Fruit fly (Drosophila melanogaster) whole organism, embryonic: ENCODE measurements around the gene blanks.

Experiments used
- Antp ChIP-seq: fragments of 200-800 bp; sonication (Bioruptor generic); optimal IDR thresholded peaks from 3 replicates; lab custom pipeline; 2016; ENCODE audit warnings: missing biosample characterization, missing genetic modification characterization
- CG1024 ChIP-seq: fragments of 200-800 bp; sonication (Bioruptor generic); IDR thresholded peaks from 2 replicates; pipeline ENCODE4 v1.3.6; 2022; ENCODE audit warnings: missing biosample characterization, missing genetic modification characterization
- CG10274 ChIP-seq: fragments of 200-800 bp; sonication (Bioruptor generic); optimal IDR thresholded peaks from 3 replicates; lab custom pipeline; 2017; ENCODE audit warnings: missing biosample characterization, mild to moderate bottlenecking, missing genetic modification characterization
- CG11247 ChIP-seq: fragments of 200-800 bp; sonication (Bioruptor generic); IDR thresholded peaks from 2 replicates; pipeline ENCODE4 v1.3.6; 2022; ENCODE audit warnings: missing biosample characterization, missing genetic modification characterization
- CG11456 ChIP-seq: fragments of 200-800 bp; sonication (Bioruptor generic); IDR thresholded peaks from 3 replicates; pipeline ENCODE4 v1.3.6; 2022; ENCODE audit warnings: missing biosample characterization, missing genetic modification characterization
- CG1233 ChIP-seq: fragments of 200-800 bp; sonication (Bioruptor generic); optimal IDR thresholded peaks from 4 replicates; lab custom pipeline; 2018; ENCODE audit warnings: missing biosample characterization, mild to moderate bottlenecking, missing genetic modification characterization
- CG12769 ChIP-seq: fragments of 200-800 bp; sonication (Bioruptor generic); optimal IDR thresholded peaks from 2 replicates; lab custom pipeline; 2019; ENCODE audit warnings: missing biosample characterization, mild to moderate bottlenecking, missing genetic modification characterization, moderate library complexity
- CG13775 ChIP-seq: fragments of 200-800 bp; sonication (Bioruptor generic); optimal IDR thresholded peaks from 3 replicates; lab custom pipeline; 2017; ENCODE audit warnings: missing biosample characterization, mild to moderate bottlenecking, missing genetic modification characterization
- CG14667 ChIP-seq: fragments of 200-800 bp; sonication (Bioruptor generic); IDR thresholded peaks from 2 replicates; pipeline ENCODE4 v1.3.6; 2022; ENCODE audit warnings: missing biosample characterization, missing genetic modification characterization
- CG14710 ChIP-seq: fragments of 200-800 bp; sonication (Bioruptor generic); optimal IDR thresholded peaks from 3 replicates; lab custom pipeline; 2019; ENCODE audit warnings: missing biosample characterization, mild to moderate bottlenecking, missing genetic modification characterization, moderate library complexity
- CG15479 ChIP-seq: fragments of 200-800 bp; sonication (Bioruptor generic); optimal IDR thresholded peaks from 3 replicates; lab custom pipeline; 2019; ENCODE audit warnings: missing biosample characterization, mild to moderate bottlenecking, missing genetic modification characterization, moderate library complexity
- CG15696 ChIP-seq: fragments of 200-800 bp; sonication (Bioruptor generic); optimal IDR thresholded peaks from 2 replicates; lab custom pipeline; 2019; ENCODE audit warnings: missing biosample characterization, mild to moderate bottlenecking, missing genetic modification characterization, moderate library complexity
- CG17912 ChIP-seq: fragments of 200-800 bp; sonication (Bioruptor generic); optimal IDR thresholded peaks from 2 replicates; lab custom pipeline; 2018; ENCODE audit warnings: missing biosample characterization, mild to moderate bottlenecking, missing genetic modification characterization
- CG18764 ChIP-seq: fragments of 200-800 bp; sonication (Bioruptor generic); optimal IDR thresholded peaks from 3 replicates; lab custom pipeline; 2016; ENCODE audit warnings: missing biosample characterization, missing genetic modification characterization
- CG2678 ChIP-seq: fragments of 200-800 bp; sonication (Bioruptor generic); optimal IDR thresholded peaks from 3 replicates; lab custom pipeline; 2019; ENCODE audit warnings: missing biosample characterization, mild to moderate bottlenecking, missing genetic modification characterization, moderate library complexity
- CG30020 ChIP-seq: fragments of 200-800 bp; optimal IDR thresholded peaks from 2 replicates; lab custom pipeline; 2019; ENCODE audit warnings: missing biosample characterization, mild to moderate bottlenecking, missing genetic modification characterization, moderate library complexity
- CG4404 ChIP-seq: fragments of 200-800 bp; sonication (Bioruptor generic); IDR thresholded peaks from 2 replicates; pipeline ENCODE4 v1.3.6; 2022; ENCODE audit warnings: missing biosample characterization, missing genetic modification characterization
- CG6254 ChIP-seq: fragments of 200-800 bp; sonication (Bioruptor generic); optimal IDR thresholded peaks from 3 replicates; lab custom pipeline; 2017; ENCODE audit warnings: mild to moderate bottlenecking, missing biosample characterization, missing genetic modification reagents, missing genetic modification characterization
- CG8944 ChIP-seq: fragments of 200-800 bp; sonication (Bioruptor generic); optimal IDR thresholded peaks from 3 replicates; lab custom pipeline; 2016; ENCODE audit warnings: missing biosample characterization, missing genetic modification characterization
- CG9437 ChIP-seq: fragments of 200-800 bp; sonication (Bioruptor generic); optimal IDR thresholded peaks from 2 replicates; lab custom pipeline; 2018; ENCODE audit warnings: missing biosample characterization, mild to moderate bottlenecking, missing genetic modification characterization
- CG9876 ChIP-seq: fragments of 200-800 bp; sonication (Bioruptor generic); optimal IDR thresholded peaks from 2 replicates; lab custom pipeline; 2016; ENCODE audit warnings: missing biosample characterization, missing genetic modification characterization
- Camta ChIP-seq: fragments of 200-800 bp; sonication (Bioruptor generic); optimal IDR thresholded peaks from 2 replicates; lab custom pipeline; 2016; ENCODE audit warnings: missing biosample characterization, missing genetic modification characterization
- Dbx ChIP-seq: fragments of 200-800 bp; sonication (Bioruptor generic); IDR thresholded peaks from 3 replicates; pipeline ENCODE4 v1.3.6; 2022; ENCODE audit warnings: missing biosample characterization, missing genetic modification characterization
- Ets65A ChIP-seq: fragments of 200-800 bp; sonication (Bioruptor generic); peaks from one replicate; lab custom pipeline; 2016; ENCODE audit warnings: missing biosample characterization, missing genetic modification characterization
- Fer2 ChIP-seq: fragments of 200-800 bp; sonication (Bioruptor generic); optimal IDR thresholded peaks from 2 replicates; lab custom pipeline; 2018; ENCODE audit warnings: missing biosample characterization, mild to moderate bottlenecking, missing genetic modification characterization, moderate library complexity
- HLHmδ ChIP-seq: fragments of 200-800 bp; sonication (Bioruptor generic); optimal IDR thresholded peaks from 2 replicates; lab custom pipeline; 2018; ENCODE audit warnings: missing biosample characterization, mild to moderate bottlenecking, missing genetic modification characterization, moderate library complexity
- Hr39 ChIP-seq: fragments of >200 bp; optimal IDR thresholded peaks from 2 replicates; lab custom pipeline; 2017
- Myb ChIP-seq: fragments of 200-800 bp; sonication (Bioruptor generic); optimal IDR thresholded peaks from 2 replicates; lab custom pipeline; 2016; ENCODE audit warnings: missing biosample characterization, missing genetic modification characterization
- NfI ChIP-seq: fragments of 200-800 bp; sonication (Bioruptor generic); optimal IDR thresholded peaks from 3 replicates; lab custom pipeline; 2018; ENCODE audit warnings: missing biosample characterization, mild to moderate bottlenecking, missing genetic modification characterization, moderate library complexity
- Scr ChIP-seq: fragments of 200-800 bp; sonication (Bioruptor generic); IDR thresholded peaks from 2 replicates; pipeline ENCODE4 v1.3.6; 2022; ENCODE audit warnings: missing biosample characterization, missing genetic modification characterization; ENCODE audit not compliant: partially characterized antibody
- abd-A ChIP-seq: fragments of 200-800 bp; sonication (Bioruptor generic); optimal IDR thresholded peaks from 3 replicates; lab custom pipeline; 2019; ENCODE audit warnings: missing biosample characterization, mild to moderate bottlenecking, missing genetic modification characterization, moderate library complexity
- ara ChIP-seq: fragments of 200-800 bp; sonication (Bioruptor generic); IDR thresholded peaks from 2 replicates; pipeline ENCODE4 v1.3.6; 2022; ENCODE audit warnings: missing biosample characterization, missing genetic modification characterization
- ase ChIP-seq: fragments of 200-800 bp; sonication (Bioruptor generic); IDR thresholded peaks from 3 replicates; pipeline ENCODE4 v1.3.6; 2022; ENCODE audit warnings: missing biosample characterization, missing genetic modification characterization
- ash1 ChIP-seq: fragments of 200-800 bp; sonication (Bioruptor generic); optimal IDR thresholded peaks from 2 replicates; lab custom pipeline; 2018; ENCODE audit warnings: missing biosample characterization, mild to moderate bottlenecking, missing genetic modification characterization
- disco-r ChIP-seq: fragments of 200-800 bp; sonication (Bioruptor generic); optimal IDR thresholded peaks from 2 replicates; lab custom pipeline; 2016; ENCODE audit warnings: missing biosample characterization, missing genetic modification characterization
- grau ChIP-seq: fragments of 200-800 bp; optimal IDR thresholded peaks from 3 replicates; lab custom pipeline; 2019; ENCODE audit warnings: missing biosample characterization, mild to moderate bottlenecking, missing genetic modification characterization, moderate library complexity
- kay ChIP-seq: fragments of 200-800 bp; sonication (Bioruptor generic); optimal IDR thresholded peaks from 2 replicates; lab custom pipeline; 2016; ENCODE audit warnings: missing biosample characterization, missing genetic modification characterization
- knrl ChIP-seq: fragments of 200-800 bp; sonication (Bioruptor generic); IDR thresholded peaks from 3 replicates; pipeline ENCODE4 v1.3.6; 2022; ENCODE audit warnings: missing biosample characterization, missing genetic modification characterization; ENCODE audit not compliant: partially characterized antibody
- mirr ChIP-seq: fragments of 200-800 bp; sonication (Bioruptor generic); optimal IDR thresholded peaks from 3 replicates; lab custom pipeline; 2018; ENCODE audit warnings: missing biosample characterization, mild to moderate bottlenecking, missing genetic modification characterization
- nau ChIP-seq: fragments of 200-800 bp; sonication (Bioruptor generic); optimal IDR thresholded peaks from 3 replicates; lab custom pipeline; 2017; ENCODE audit warnings: missing biosample characterization, mild to moderate bottlenecking, missing genetic modification characterization, missing genetic modification reagents
- nerfin-2 ChIP-seq: fragments of 200-800 bp; sonication (Bioruptor generic); IDR thresholded peaks from 2 replicates; pipeline ENCODE4 v1.3.6; 2022; ENCODE audit warnings: missing biosample characterization, missing genetic modification characterization; ENCODE audit not compliant: partially characterized antibody
- nom ChIP-seq: fragments of 200-800 bp; sonication (Bioruptor generic); optimal IDR thresholded peaks from 2 replicates; lab custom pipeline; 2017; ENCODE audit warnings: missing biosample characterization, missing genetic modification characterization, mild to moderate bottlenecking, moderate library complexity, missing genetic modification reagents
- sens ChIP-seq: fragments of 200-800 bp; sonication (Bioruptor generic); peaks from one replicate; lab custom pipeline; 2016; ENCODE audit warnings: missing biosample characterization, missing genetic modification characterization
- sr ChIP-seq: fragments of 200-800 bp; sonication (Bioruptor generic); IDR thresholded peaks from 3 replicates; pipeline ENCODE4 v1.3.6; 2022; ENCODE audit warnings: missing biosample characterization, missing genetic modification characterization
- stwl ChIP-seq: fragments of 200-800 bp; sonication (Bioruptor generic); optimal IDR thresholded peaks from 3 replicates; lab custom pipeline; 2018; ENCODE audit warnings: missing biosample characterization, mild to moderate bottlenecking, missing genetic modification characterization, moderate library complexity
- tll ChIP-seq, 2 experiments: fragments of 200-800 bp in 1 of 2; fragments of >200 bp in 1 of 2; sonication (Bioruptor generic) in 1 of 2; optimal IDR thresholded peaks; 2 replicates each; lab custom pipeline; 2017 to 2019; ENCODE audit warnings: missing biosample characterization in 2 of 2, missing genetic modification characterization in 2 of 2, mild to moderate bottlenecking in 1 of 2, moderate library complexity in 1 of 2

Gene blanks

dm6 chr3L:5498858-5499257, at the start of gene blanks:
TSS of gene blanks (minus strand) at chr3L:5498958.
- TF ChIP-seq stwl (tag; lab: Kevin White, UChicago) (peak; percentile 46), kay (no peak), CG14710 (tag; lab: Kevin White, UChicago) (peak; percentile 83), CG15479 (no peak), tll (GFP tag; optimal IDR thresholded peaks at IDR 0.05; lab: Kevin White, UChicago) (peak in 1 of 2 experiments; percentile 44), Myb (GFP tag; lab: Kevin White, UChicago) (no peak)

dm6 chr3L:5542772-5543371, 44.1 kb upstream of the blanks start:
- TF ChIP-seq Dbx (GFP tag; lab: Robert Waterston, UW) (0 out of 3 replicates have a peak, but pooled peaks have one; percentile 32), sens (GFP tag; lab: Kevin White, UChicago) (peak; percentile 16), Hr39 (lab: Kevin White, UChicago) (peak; percentile 16), CG2678 (no peak)

- TF ChIP-seq ara (GFP tag; lab: Robert Waterston, UW) (no peak), Antp (GFP tag; lab: Kevin White, UChicago) (no peak), CG10274 (GFP tag; lab: Kevin White, UChicago) (no peak), CG15696 (tag; lab: Kevin White, UChicago) (no peak), ash1 (GFP tag; lab: Kevin White, UChicago) (no peak), nau (no peak), CG17912 (GFP tag; lab: Kevin White, UChicago) (no peak), CG18764 (GFP tag; lab: Kevin White, UChicago) (no peak), CG14667 (GFP tag; lab: Robert Waterston, UW) (no peak), Hr39 (lab: Kevin White, UChicago) (peak; percentile 91), disco-r (GFP tag; lab: Kevin White, UChicago) (no peak), Ets65A (GFP tag; lab: Kevin White, UChicago) (peak; percentile 1), CG9876 (GFP tag; lab: Kevin White, UChicago) (no peak), CG1024 (GFP tag; lab: Robert Waterston, UW) (no peak), knrl (0 out of 3 replicates have a peak, but pooled peaks have one; percentile 20), mirr (GFP tag; lab: Kevin White, UChicago) (no peak), nerfin-2 (no peak), Scr (GFP tag; lab: Robert Waterston, UW) (no peak), HLHmδ (GFP tag; lab: Kevin White, UChicago) (no peak), CG6254 (GFP tag; lab: Kevin White, UChicago) (no peak), Fer2 (tag; lab: Kevin White, UChicago) (no peak), abd-A (no peak), CG9437 (GFP tag; lab: Kevin White, UChicago) (no peak), CG4404 (GFP tag; lab: Robert Waterston, UW) (no peak), CG11456 (GFP tag; lab: Robert Waterston, UW) (peak; percentile 8; the same call in 1 of the 3 replicates), CG1233 (GFP tag; lab: Kevin White, UChicago) (no peak), NfI (no peak), CG8944 (GFP tag; lab: Kevin White, UChicago) (no peak), grau (no peak), CG13775 (GFP tag; lab: Kevin White, UChicago) (no peak), ase (GFP tag; lab: Robert Waterston, UW) (no peak), nom (no peak), sr (GFP tag; lab: Robert Waterston, UW) (0 out of 3 replicates have a peak, but pooled peaks have one; percentile 2), CG30020 (tag; lab: Kevin White, UChicago) (no peak), Camta (GFP tag; lab: Kevin White, UChicago) (no peak), CG11247 (no peak), CG12769 (peak; percentile 5)
Observed at dm6 chr3L:5540637-5541241, 42.0 kb upstream of the blanks start.
